Worm (Caenorhabditis elegans): ENCODE measurements around the gene pdha-1.

ce11 chrII:8037246-8037645 is 28.8 kb upstream of the pdha-1 start, which contains the start of gene arp-6:
- TF ChIP-seq mes-2 (tag; optimal IDR thresholded peaks at IDR 0.05; ENCODE audit: poor library complexity, severe bottlenecking) (no peak), lir-3 (tag; optimal IDR thresholded peaks at IDR 0.05) (no peak), lsy-2 (tag; optimal IDR thresholded peaks at IDR 0.05) (no peak)
